Fruit fly (Drosophila melanogaster): Measurements from ENCODE around the gene mub.

The mub gene

dm6 chr3L:21936152-21936551, 91.6 kb downstream of the mub start:
- TF ChIP-seq fru (GFP tag; optimal IDR thresholded peaks at IDR 0.05) = no peak
- TF ChIP-seq ey (GFP tag; optimal IDR thresholded peaks at IDR 0.05) = no peak
- no peak for TF ChIP-seq GATAd (GFP tag; optimal IDR thresholded peaks at IDR 0.05)
- no peak for TF ChIP-seq N (GFP tag; optimal IDR thresholded peaks at IDR 0.05)
- no peak for TF ChIP-seq rgr (GFP tag; optimal IDR thresholded peaks at IDR 0.05)
- no peak for TF ChIP-seq pan (optimal IDR thresholded peaks at IDR 0.05)
- no peak for TF ChIP-seq HLH106 (tag; optimal IDR thresholded peaks at IDR 0.05)
- no peak for TF ChIP-seq Hr83 (GFP tag; optimal IDR thresholded peaks at IDR 0.05; ENCODE audit: poor library complexity, severe bottlenecking)
- no peak for TF ChIP-seq dsf (GFP tag; optimal IDR thresholded peaks at IDR 0.05; ENCODE audit: borderline replicate concordance)
- no peak for TF ChIP-seq Mio (GFP tag; optimal IDR thresholded peaks at IDR 0.05)
- no peak for TF ChIP-seq usp (GFP tag; optimal IDR thresholded peaks at IDR 0.05)
- no peak for TF ChIP-seq jim (GFP tag; optimal IDR thresholded peaks at IDR 0.05)
- TF ChIP-seq Rel (GFP tag; optimal IDR thresholded peaks at IDR 0.05) = no peak
- TF ChIP-seq Rel (tag; optimal IDR thresholded peaks at IDR 0.05) = no peak
- no peak for TF ChIP-seq Hnf4 (GFP tag; optimal IDR thresholded peaks at IDR 0.05)
- TF ChIP-seq h (GFP tag; optimal IDR thresholded peaks at IDR 0.05) = no peak
- no peak for TF ChIP-seq woc (GFP tag; optimal IDR thresholded peaks at IDR 0.05)
- no peak for TF ChIP-seq brk (GFP tag; optimal IDR thresholded peaks at IDR 0.05)
- no peak for TF ChIP-seq CG9705 (GFP tag; optimal IDR thresholded peaks at IDR 0.05)
- no peak for TF ChIP-seq CG32264 (GFP tag; optimal IDR thresholded peaks at IDR 0.05)

- TF ChIP-seq ey (GFP tag; optimal IDR thresholded peaks at IDR 0.05) (no peak), sv (GFP tag; optimal IDR thresholded peaks at IDR 0.05) (no peak), fru (GFP tag; optimal IDR thresholded peaks at IDR 0.05) (no peak), Hr78 (GFP tag; optimal IDR thresholded peaks at IDR 0.05) (no peak), psq (GFP tag; optimal IDR thresholded peaks at IDR 0.05) (no peak), usp (GFP tag; optimal IDR thresholded peaks at IDR 0.05) (no peak), CrebA (GFP tag; optimal IDR thresholded peaks at IDR 0.05; ENCODE audit: borderline replicate concordance) (no peak), dl (GFP tag; optimal IDR thresholded peaks at IDR 0.05; ENCODE audit: insufficient read depth in 1 of 2, partially characterized antibody in 2 of 2) (no peak), Jra (GFP tag; optimal IDR thresholded peaks at IDR 0.05) (no peak), dmrt93B (GFP tag; optimal IDR thresholded peaks at IDR 0.05) (no peak), Dfd (GFP tag; optimal IDR thresholded peaks at IDR 0.05) (no peak), pan (optimal IDR thresholded peaks at IDR 0.05) (no peak), Dif (GFP tag; optimal IDR thresholded peaks at IDR 0.05; ENCODE audit: partially characterized antibody) (no peak), Myc (optimal IDR thresholded peaks at IDR 0.05) (no peak), N (GFP tag; optimal IDR thresholded peaks at IDR 0.05) (no peak)
Measured at dm6 chr3L:21941615-21942259, 97.1 kb downstream of the mub start, which contains the start of the genes PolH and CG14562. TSS of gene PolH (minus strand) at chr3L:21941812. TSS of gene CG14562 (plus strand) at chr3L:21942221.

dm6 chr3L:21953028-21954016, 108.7 kb downstream of the mub start:
- TF ChIP-seq sv (GFP tag; optimal IDR thresholded peaks at IDR 0.05) = no peak
- no peak for TF ChIP-seq Vsx2 (GFP tag; optimal IDR thresholded peaks at IDR 0.05; ENCODE audit: partially characterized antibody)
- TF ChIP-seq N (GFP tag; optimal IDR thresholded peaks at IDR 0.05) = no peak
- no peak for TF ChIP-seq psq (GFP tag; optimal IDR thresholded peaks at IDR 0.05)
- no peak for TF ChIP-seq Sp1 (GFP tag; optimal IDR thresholded peaks at IDR 0.05)
- TF ChIP-seq dl (GFP tag; optimal IDR thresholded peaks at IDR 0.05; ENCODE audit: insufficient read depth in 1 of 2, partially characterized antibody in 2 of 2) = no peak
- TF ChIP-seq jim (GFP tag; optimal IDR thresholded peaks at IDR 0.05) = no peak
- TF ChIP-seq foxo (GFP tag; optimal IDR thresholded peaks at IDR 0.05) = no peak
- no peak for TF ChIP-seq GATAd (GFP tag; optimal IDR thresholded peaks at IDR 0.05)
- no peak for TF ChIP-seq woc (GFP tag; optimal IDR thresholded peaks at IDR 0.05)
- TF ChIP-seq HLH106 (tag; optimal IDR thresholded peaks at IDR 0.05) = no peak
- TF ChIP-seq br (GFP tag; optimal IDR thresholded peaks at IDR 0.05) = no peak
- TF ChIP-seq Hnf4 (GFP tag; optimal IDR thresholded peaks at IDR 0.05) = no peak
- no peak for TF ChIP-seq lola (GFP tag; optimal IDR thresholded peaks at IDR 0.05)
- no peak for TF ChIP-seq CG9705 (GFP tag; optimal IDR thresholded peaks at IDR 0.05)
- no peak for TF ChIP-seq fru (GFP tag; optimal IDR thresholded peaks at IDR 0.05)
- TF ChIP-seq Dif (GFP tag; optimal IDR thresholded peaks at IDR 0.05; ENCODE audit: partially characterized antibody) = no peak

All from whole organism, wandering third instar larva.